Fruit fly (Drosophila melanogaster): ENCODE results near the gene nwk.

The nwk gene

dm6 chr3L:9134349-9134748, 3.3 kb upstream of the nwk start, which contains the start of the genes bol and Dhpr:
bol (minus strand) TSS chr3L:9134405.
Dhpr (plus strand) TSS chr3L:9134560.
- no peak for TF ChIP-seq kay (GFP tag; ENCODE audit: borderline replicate concordance)
- TF ChIP-seq cic (GFP tag; optimal IDR thresholded peaks at IDR 0.05), result peak; percentile 21
- peak; percentile 31 for TF ChIP-seq ovo (GFP tag; optimal IDR thresholded peaks at IDR 0.05)
- no peak for TF ChIP-seq Clk (GFP tag; optimal IDR thresholded peaks at IDR 0.05)
- no peak for TF ChIP-seq CG33017 (tag; optimal IDR thresholded peaks at IDR 0.05)
- TF ChIP-seq bab1 (GFP tag; optimal IDR thresholded peaks at IDR 0.05), result peak; percentile 39
- TF ChIP-seq tj (GFP tag; optimal IDR thresholded peaks at IDR 0.05), result no peak
- peak; percentile 34 for TF ChIP-seq Mnt (GFP tag; optimal IDR thresholded peaks at IDR 0.05)
- TF ChIP-seq cnc (optimal IDR thresholded peaks at IDR 0.05), result no peak
- no peak for TF ChIP-seq Crg-1 (GFP tag; optimal IDR thresholded peaks at IDR 0.05)
- peak; percentile 7 for TF ChIP-seq CG14711 (tag; optimal IDR thresholded peaks at IDR 0.05)
- TF ChIP-seq pad (GFP tag; optimal IDR thresholded peaks at IDR 0.05), result peak; percentile 45
- no peak for TF ChIP-seq CG1620 (GFP tag; optimal IDR thresholded peaks at IDR 0.05)
- no peak for TF ChIP-seq toe (GFP tag; optimal IDR thresholded peaks at IDR 0.05)
- TF ChIP-seq Hr96 (GFP tag; optimal IDR thresholded peaks at IDR 0.05), result no peak
- TF ChIP-seq CG7045 (GFP tag; optimal IDR thresholded peaks at IDR 0.05), result no peak
- TF ChIP-seq CG12768 (GFP tag; optimal IDR thresholded peaks at IDR 0.05), result no peak
- TF ChIP-seq CG11617 (GFP tag; optimal IDR thresholded peaks at IDR 0.05), result no peak
- TF ChIP-seq CG5204 (GFP tag; optimal IDR thresholded peaks at IDR 0.05), result no peak
- TF ChIP-seq CG7101 (tag; optimal IDR thresholded peaks at IDR 0.05), result no peak

- TF ChIP-seq kay (GFP tag; ENCODE audit: borderline replicate concordance) (peak; percentile 83), CG7101 (tag; optimal IDR thresholded peaks at IDR 0.05) (no peak)
Observed at dm6 chr3L:9135792-9136191, 1.9 kb upstream of the nwk start.

dm6 chr3L:9139553-9139952, 1.9 kb downstream of the nwk start:
- TF ChIP-seq Hr96 (GFP tag; optimal IDR thresholded peaks at IDR 0.05), result no peak
- no peak for TF ChIP-seq CG14711 (tag; optimal IDR thresholded peaks at IDR 0.05)
- no peak for TF ChIP-seq CG12768 (GFP tag; optimal IDR thresholded peaks at IDR 0.05)
- no peak for TF ChIP-seq CG11617 (GFP tag; optimal IDR thresholded peaks at IDR 0.05)
- TF ChIP-seq Clk (GFP tag; optimal IDR thresholded peaks at IDR 0.05), result no peak
- TF ChIP-seq Crg-1 (GFP tag; optimal IDR thresholded peaks at IDR 0.05), result no peak
- TF ChIP-seq Mnt (GFP tag; optimal IDR thresholded peaks at IDR 0.05), result no peak
- TF ChIP-seq cic (GFP tag; optimal IDR thresholded peaks at IDR 0.05), result no peak
- TF ChIP-seq CG33017 (tag; optimal IDR thresholded peaks at IDR 0.05), result no peak
- TF ChIP-seq cnc (optimal IDR thresholded peaks at IDR 0.05), result no peak
- TF ChIP-seq CG1620 (GFP tag; optimal IDR thresholded peaks at IDR 0.05), result no peak
- TF ChIP-seq CG7045 (GFP tag; optimal IDR thresholded peaks at IDR 0.05), result no peak
- no peak for TF ChIP-seq ovo (GFP tag; optimal IDR thresholded peaks at IDR 0.05)
- TF ChIP-seq tj (GFP tag; optimal IDR thresholded peaks at IDR 0.05), result no peak
- no peak for TF ChIP-seq CG5204 (GFP tag; optimal IDR thresholded peaks at IDR 0.05)
- no peak for TF ChIP-seq CG7101 (tag; optimal IDR thresholded peaks at IDR 0.05)

dm6 chr3L:9141998-9142397, 4.3 kb downstream of the nwk start:
- TF ChIP-seq CG7101 (tag; optimal IDR thresholded peaks at IDR 0.05) (no peak), ovo (GFP tag; optimal IDR thresholded peaks at IDR 0.05) (peak; percentile 30)

- TF ChIP-seq CG12768 (GFP tag; optimal IDR thresholded peaks at IDR 0.05) (no peak), pad (GFP tag; optimal IDR thresholded peaks at IDR 0.05) (no peak), CG11617 (GFP tag; optimal IDR thresholded peaks at IDR 0.05) (no peak), cnc (optimal IDR thresholded peaks at IDR 0.05) (no peak), bab1 (GFP tag; optimal IDR thresholded peaks at IDR 0.05) (no peak), CG7045 (GFP tag; optimal IDR thresholded peaks at IDR 0.05) (no peak), toe (GFP tag; optimal IDR thresholded peaks at IDR 0.05) (no peak), CG7101 (tag; optimal IDR thresholded peaks at IDR 0.05) (no peak), CG1620 (GFP tag; optimal IDR thresholded peaks at IDR 0.05) (no peak), kay (GFP tag; ENCODE audit: borderline replicate concordance) (no peak), CG33017 (tag; optimal IDR thresholded peaks at IDR 0.05) (no peak), Crg-1 (GFP tag; optimal IDR thresholded peaks at IDR 0.05) (no peak), tj (GFP tag; optimal IDR thresholded peaks at IDR 0.05) (no peak), Clk (GFP tag; optimal IDR thresholded peaks at IDR 0.05) (no peak)
Observed at dm6 chr3L:9151183-9151786, 13.6 kb downstream of the nwk start.

dm6 chr3L:9182053-9182572, 44.5 kb downstream of the nwk start, which contains the start of gene Rdl:
Rdl (minus strand) TSS chr3L:9182149.
- no peak for TF ChIP-seq CG11617 (GFP tag; optimal IDR thresholded peaks at IDR 0.05)
- TF ChIP-seq CG5204 (GFP tag; optimal IDR thresholded peaks at IDR 0.05), result no peak
- TF ChIP-seq tj (GFP tag; optimal IDR thresholded peaks at IDR 0.05), result no peak
- no peak for TF ChIP-seq Crg-1 (GFP tag; optimal IDR thresholded peaks at IDR 0.05)
- TF ChIP-seq Clk (GFP tag; optimal IDR thresholded peaks at IDR 0.05), result no peak
- no peak for TF ChIP-seq bab1 (GFP tag; optimal IDR thresholded peaks at IDR 0.05)
- no peak for TF ChIP-seq CG7045 (GFP tag; optimal IDR thresholded peaks at IDR 0.05)
- no peak for TF ChIP-seq CG7101 (tag; optimal IDR thresholded peaks at IDR 0.05)
- no peak for TF ChIP-seq kay (GFP tag; ENCODE audit: borderline replicate concordance)
- TF ChIP-seq pad (GFP tag; optimal IDR thresholded peaks at IDR 0.05), result no peak
- no peak for TF ChIP-seq CG1620 (GFP tag; optimal IDR thresholded peaks at IDR 0.05)
- no peak for TF ChIP-seq CG14711 (tag; optimal IDR thresholded peaks at IDR 0.05)
- no peak for TF ChIP-seq cic (GFP tag; optimal IDR thresholded peaks at IDR 0.05)
- no peak for TF ChIP-seq CG33017 (tag; optimal IDR thresholded peaks at IDR 0.05)
- TF ChIP-seq Hr96 (GFP tag; optimal IDR thresholded peaks at IDR 0.05), result no peak
- TF ChIP-seq Mnt (GFP tag; optimal IDR thresholded peaks at IDR 0.05), result no peak
- TF ChIP-seq CG12768 (GFP tag; optimal IDR thresholded peaks at IDR 0.05), result no peak
- no peak for TF ChIP-seq toe (GFP tag; optimal IDR thresholded peaks at IDR 0.05)
- TF ChIP-seq ovo (GFP tag; optimal IDR thresholded peaks at IDR 0.05), result no peak

Data from whole organism, adult.